Fruit fly (Drosophila melanogaster) whole organism, wandering third instar larva: ENCODE results near the gene CG4408.

Source experiments
- Abd-B ChIP-seq: fragments of >200 bp; optimal IDR thresholded peaks from 2 replicates; lab custom pipeline; 2017; ENCODE audit warnings: missing biosample characterization, missing genetic modification characterization
- CG32264 ChIP-seq: fragments of 200-800 bp; sonication (Bioruptor generic); optimal IDR thresholded peaks from 2 replicates; lab custom pipeline; 2016; ENCODE audit warnings: missing biosample characterization, missing genetic modification characterization
- CG9705 ChIP-seq: fragments of 200-800 bp; sonication (Bioruptor generic); optimal IDR thresholded peaks from 2 replicates; lab custom pipeline; 2018; ENCODE audit warnings: missing biosample characterization, mild to moderate bottlenecking, missing genetic modification characterization
- CrebA ChIP-seq: fragments of 200-800 bp; sonication (Bioruptor generic); optimal IDR thresholded peaks from 2 replicates; lab custom pipeline; 2016; ENCODE audit warnings: missing biosample characterization, mild to moderate bottlenecking, missing genetic modification characterization, borderline replicate concordance
- Dfd ChIP-seq: fragments of >200 bp; optimal IDR thresholded peaks from 2 replicates; lab custom pipeline; 2017; ENCODE audit warnings: missing biosample characterization, missing genetic modification characterization
- Dif ChIP-seq: fragments of 200-275, 200-300 bp; sonication (Bioruptor generic); optimal IDR thresholded peaks from 2 replicates; lab custom pipeline; 2018; ENCODE audit warnings: missing biosample characterization, missing genetic modification characterization; ENCODE audit not compliant: partially characterized antibody
- GATAd ChIP-seq: sonication (Bioruptor generic); optimal IDR thresholded peaks from 2 replicates; lab custom pipeline; 2016; ENCODE audit warnings: missing biosample characterization, missing genetic modification characterization
- HLH106 ChIP-seq: fragments of 200-800 bp; optimal IDR thresholded peaks from 3 replicates; lab custom pipeline; 2019; ENCODE audit warnings: missing biosample characterization, mild to moderate bottlenecking, missing genetic modification characterization, moderate library complexity
- Hnf4 ChIP-seq: fragments of 200-800 bp; sonication (Bioruptor generic); optimal IDR thresholded peaks from 2 replicates; lab custom pipeline; 2016; ENCODE audit warnings: missing biosample characterization, mild to moderate bottlenecking, missing genetic modification characterization
- Hr78 ChIP-seq: fragments of >200 bp; optimal IDR thresholded peaks from 2 replicates; lab custom pipeline; 2017; ENCODE audit warnings: missing biosample characterization, missing genetic modification characterization
- Hr83 ChIP-seq: fragments of 200-300 bp; sonication (Bioruptor generic); optimal IDR thresholded peaks from 2 replicates; lab custom pipeline; 2016; ENCODE audit warnings: missing biosample characterization, mild to moderate bottlenecking, missing genetic modification characterization, moderate library complexity; ENCODE audit not compliant: poor library complexity, severe bottlenecking
- Jra ChIP-seq: sonication (Bioruptor generic); optimal IDR thresholded peaks from 2 replicates; lab custom pipeline; 2016; ENCODE audit warnings: missing biosample characterization, missing genetic modification characterization
- Mio ChIP-seq: sonication (Bioruptor generic); optimal IDR thresholded peaks from 2 replicates; lab custom pipeline; 2016; ENCODE audit warnings: missing biosample characterization, missing genetic modification characterization
- Myc ChIP-seq: fragments of >200 bp; optimal IDR thresholded peaks from 2 replicates; lab custom pipeline; 2017
- N ChIP-seq: fragments of >200 bp; optimal IDR thresholded peaks from 2 replicates; lab custom pipeline; 2018; ENCODE audit warnings: missing biosample characterization, missing external identifiers, missing genetic modification characterization
- OdsH ChIP-seq: fragments of 200-800 bp; sonication (Bioruptor generic); optimal IDR thresholded peaks from 2 replicates; lab custom pipeline; 2016; ENCODE audit warnings: missing biosample characterization, mild to moderate bottlenecking, missing genetic modification characterization
- Rel ChIP-seq, 2 experiments: fragments of 200-800 bp; sonication (Bioruptor generic) in 1 of 2; optimal IDR thresholded peaks; 2 replicates in 1 of 2; 3 replicates in 1 of 2; lab custom pipeline; 2016 to 2019; ENCODE audit warnings: mild to moderate bottlenecking in 2 of 2, missing biosample characterization in 2 of 2, missing genetic modification characterization in 2 of 2, moderate library complexity in 1 of 2
- Sp1 ChIP-seq: fragments of 200-800 bp; sonication (Bioruptor generic); optimal IDR thresholded peaks from 3 replicates; lab custom pipeline; 2019; ENCODE audit warnings: missing biosample characterization, mild to moderate bottlenecking, missing genetic modification characterization, moderate library complexity
- Vsx2 ChIP-seq: fragments of 200-300, 225-300 bp; sonication (Bioruptor generic); optimal IDR thresholded peaks from 2 replicates; lab custom pipeline; 2018; ENCODE audit warnings: missing biosample characterization, missing genetic modification characterization; ENCODE audit not compliant: partially characterized antibody
- br ChIP-seq: fragments of 200-800 bp; sonication (Bioruptor generic); optimal IDR thresholded peaks from 2 replicates; lab custom pipeline; 2016; ENCODE audit warnings: missing biosample characterization, missing genetic modification characterization
- brk ChIP-seq: fragments of 200-800 bp; sonication (Bioruptor generic); optimal IDR thresholded peaks from 2 replicates; lab custom pipeline; 2016; ENCODE audit warnings: missing biosample characterization, mild to moderate bottlenecking, missing genetic modification characterization
- dl ChIP-seq, 2 experiments: fragments of 175-275, 200-275 bp in 1 of 2; fragments of 200-275 bp in 1 of 2; sonication (Bioruptor generic); optimal IDR thresholded peaks; lab custom pipeline; 2018; ENCODE audit warnings: mild to moderate bottlenecking in 2 of 2, missing biosample characterization in 2 of 2, missing genetic modification characterization in 2 of 2, moderate library complexity in 2 of 2; ENCODE audit not compliant: partially characterized antibody in 2 of 2, insufficient read depth in 1 of 2
- dmrt93B ChIP-seq: fragments of 200-800 bp; sonication (Bioruptor generic); optimal IDR thresholded peaks from 2 replicates; lab custom pipeline; 2018; ENCODE audit warnings: missing biosample characterization, mild to moderate bottlenecking, missing genetic modification characterization
- dsf ChIP-seq: sonication (Bioruptor generic); optimal IDR thresholded peaks from 2 replicates; lab custom pipeline; 2016; ENCODE audit warnings: missing biosample characterization, missing genetic modification characterization, borderline replicate concordance
- ey ChIP-seq: fragments of 200-800 bp; sonication (Bioruptor generic); optimal IDR thresholded peaks from 2 replicates; lab custom pipeline; 2016; ENCODE audit warnings: missing biosample characterization, missing genetic modification characterization
- foxo ChIP-seq, 2 experiments: fragments of 200-800 bp; sonication (Bioruptor generic); optimal IDR thresholded peaks; 2 replicates in 1 of 2; 3 replicates in 1 of 2; lab custom pipeline; 2016 to 2017; ENCODE audit warnings: missing biosample characterization in 2 of 2, missing genetic modification characterization in 2 of 2
- fru ChIP-seq: fragments of 200-800 bp; sonication (Bioruptor generic); optimal IDR thresholded peaks from 3 replicates; lab custom pipeline; 2016; ENCODE audit warnings: missing biosample characterization, mild to moderate bottlenecking, missing genetic modification characterization
- h ChIP-seq: fragments of 200-800 bp; sonication (Bioruptor generic); optimal IDR thresholded peaks from 3 replicates; lab custom pipeline; 2016; ENCODE audit warnings: missing biosample characterization, mild to moderate bottlenecking, missing genetic modification characterization
- jim ChIP-seq: fragments of 175-275, 200-325 bp; sonication (Bioruptor generic); optimal IDR thresholded peaks from 2 replicates; lab custom pipeline; 2016; ENCODE audit warnings: missing biosample characterization, mild to moderate bottlenecking, missing genetic modification characterization
- lola ChIP-seq: fragments of >200 bp; optimal IDR thresholded peaks from 2 replicates; lab custom pipeline; 2017; ENCODE audit warnings: missing biosample characterization, missing genetic modification characterization
- pan ChIP-seq: fragments of >200 bp; optimal IDR thresholded peaks from 2 replicates; lab custom pipeline; 2017
- psq ChIP-seq: fragments of 200-800 bp; sonication (Bioruptor generic); optimal IDR thresholded peaks from 3 replicates; lab custom pipeline; 2017; ENCODE audit warnings: missing biosample characterization, mild to moderate bottlenecking, missing genetic modification characterization, moderate library complexity
- rgr ChIP-seq: fragments of 200-800 bp; sonication (Bioruptor generic); optimal IDR thresholded peaks from 3 replicates; lab custom pipeline; 2016; ENCODE audit warnings: missing biosample characterization, mild to moderate bottlenecking, missing genetic modification characterization
- sage ChIP-seq: fragments of 200-800 bp; sonication (Bioruptor generic); optimal IDR thresholded peaks from 2 replicates; lab custom pipeline; 2016; ENCODE audit warnings: missing biosample characterization, mild to moderate bottlenecking, missing genetic modification characterization
- sv ChIP-seq: fragments of 200-800 bp; sonication (Bioruptor generic); optimal IDR thresholded peaks from 3 replicates; lab custom pipeline; 2016; ENCODE audit warnings: missing biosample characterization, missing genetic modification characterization
- tai ChIP-seq: sonication (Bioruptor generic); optimal IDR thresholded peaks from 2 replicates; lab custom pipeline; 2016; ENCODE audit warnings: missing biosample characterization, missing genetic modification characterization
- usp ChIP-seq: fragments of >200 bp; optimal IDR thresholded peaks from 2 replicates; lab custom pipeline; 2017; ENCODE audit warnings: missing biosample characterization, missing genetic modification characterization
- woc ChIP-seq: sonication (Bioruptor generic); optimal IDR thresholded peaks from 2 replicates; lab custom pipeline; 2016; ENCODE audit warnings: missing biosample characterization, mild to moderate bottlenecking, missing genetic modification characterization

CG4408 gene

dm6 chr3R:23363515-23364124, at the start of gene CG4408:
Gene CG4408, minus strand, starts transcription at chr3R:23363574.
- no peak for TF ChIP-seq lola (GFP tag; lab: Kevin White, UChicago)
- TF ChIP-seq CrebA (GFP tag; lab: Kevin White, UChicago) = no peak
- TF ChIP-seq psq = peak; percentile 86
- TF ChIP-seq CG32264 (GFP tag; lab: Kevin White, UChicago) = no peak
- TF ChIP-seq sv (GFP tag; lab: Kevin White, UChicago) = peak; percentile 14
- TF ChIP-seq Rel (GFP tag; optimal IDR thresholded peaks at IDR 0.05; lab: Kevin White, UChicago) = no peak
- peak; percentile 68 for TF ChIP-seq Rel (tag; optimal IDR thresholded peaks at IDR 0.05; lab: Kevin White, UChicago)
- no peak for TF ChIP-seq Dif (GFP tag; lab: Kevin White, UChicago)
- TF ChIP-seq Mio (GFP tag; lab: Kevin White, UChicago) = peak; percentile 1
- peak; percentile 90 for TF ChIP-seq CG9705 (GFP tag; lab: Kevin White, UChicago)
- peak; percentile 83 for TF ChIP-seq Jra (GFP tag; lab: Kevin White, UChicago)
- TF ChIP-seq Abd-B = no peak
- peak; percentile 95 for TF ChIP-seq ey (GFP tag; lab: Kevin White, UChicago)
- TF ChIP-seq jim (GFP tag; lab: Kevin White, UChicago) = no peak
- peak; percentile 93 for TF ChIP-seq HLH106 (tag; lab: Kevin White, UChicago)
- TF ChIP-seq dmrt93B (GFP tag; lab: Kevin White, UChicago) = peak; percentile 80
- peak; percentile 84 for TF ChIP-seq brk (GFP tag; lab: Kevin White, UChicago)
- no peak for TF ChIP-seq Vsx2 (GFP tag; lab: Kevin White, UChicago)
- TF ChIP-seq Hnf4 = peak; percentile 94
- TF ChIP-seq woc (GFP tag; lab: Kevin White, UChicago) = peak; percentile 86
- TF ChIP-seq N (GFP tag; lab: Kevin White, UChicago) = no peak
- TF ChIP-seq usp (GFP tag; lab: Kevin White, UChicago) = no peak
- TF ChIP-seq Dfd (GFP tag; lab: Kevin White, UChicago) = no peak
- TF ChIP-seq Hr78 (GFP tag; lab: Kevin White, UChicago) = no peak
- peak; percentile 93 for TF ChIP-seq OdsH
- peak; percentile 72 for TF ChIP-seq pan (lab: Kevin White, UChicago)
- peak; percentile 52 for TF ChIP-seq h (GFP tag; lab: Kevin White, UChicago)
- peak; percentile 90 for TF ChIP-seq Sp1 (GFP tag; lab: Kevin White, UChicago)
- peak; percentile 90 for TF ChIP-seq rgr (GFP tag; lab: Kevin White, UChicago)
- no peak for TF ChIP-seq tai (GFP tag; lab: Kevin White, UChicago)
- peak; percentile 93 for TF ChIP-seq br (GFP tag; lab: Kevin White, UChicago)
- TF ChIP-seq dl (GFP tag; optimal IDR thresholded peaks at IDR 0.05; lab: Kevin White, UChicago; ENCODE audit: insufficient read depth in 1 of 2, partially characterized antibody in 2 of 2) = no peak
- peak; percentile 75 for TF ChIP-seq sage (GFP tag; lab: Kevin White, UChicago)
- TF ChIP-seq dsf (GFP tag; lab: Kevin White, UChicago) = peak; percentile 55
- TF ChIP-seq GATAd (GFP tag; lab: Kevin White, UChicago) = peak; percentile 52
- peak; percentile 91 for TF ChIP-seq fru (GFP tag; lab: Kevin White, UChicago)
- TF ChIP-seq foxo (GFP tag; optimal IDR thresholded peaks at IDR 0.05; lab: Kevin White, UChicago) = peak in 1 of 2 experiments; percentile 93
- no peak for TF ChIP-seq Myc (lab: Kevin White, UChicago)
- no peak for TF ChIP-seq Hr83 (GFP tag; lab: Kevin White, UChicago)

- no peak for TF ChIP-seq Dfd (GFP tag; lab: Kevin White, UChicago)
- TF ChIP-seq sage (GFP tag; lab: Kevin White, UChicago) = no peak
- TF ChIP-seq sv (GFP tag; lab: Kevin White, UChicago) = no peak
- no peak for TF ChIP-seq Rel (GFP tag; optimal IDR thresholded peaks at IDR 0.05; lab: Kevin White, UChicago)
- TF ChIP-seq Rel (tag; optimal IDR thresholded peaks at IDR 0.05; lab: Kevin White, UChicago) = no peak
- TF ChIP-seq foxo (GFP tag; optimal IDR thresholded peaks at IDR 0.05; lab: Kevin White, UChicago) = no peak
- no peak for TF ChIP-seq Dif (GFP tag; lab: Kevin White, UChicago)
- no peak for TF ChIP-seq Sp1 (GFP tag; lab: Kevin White, UChicago)
- no peak for TF ChIP-seq GATAd (GFP tag; lab: Kevin White, UChicago)
- TF ChIP-seq CG9705 (GFP tag; lab: Kevin White, UChicago) = no peak
Observed at dm6 chr3R:23407880-23408279, 44.5 kb upstream of the CG4408 start.
